Fruit fly (Drosophila melanogaster): ENCODE data around the gene zuc.

Gene zuc

DNA sequence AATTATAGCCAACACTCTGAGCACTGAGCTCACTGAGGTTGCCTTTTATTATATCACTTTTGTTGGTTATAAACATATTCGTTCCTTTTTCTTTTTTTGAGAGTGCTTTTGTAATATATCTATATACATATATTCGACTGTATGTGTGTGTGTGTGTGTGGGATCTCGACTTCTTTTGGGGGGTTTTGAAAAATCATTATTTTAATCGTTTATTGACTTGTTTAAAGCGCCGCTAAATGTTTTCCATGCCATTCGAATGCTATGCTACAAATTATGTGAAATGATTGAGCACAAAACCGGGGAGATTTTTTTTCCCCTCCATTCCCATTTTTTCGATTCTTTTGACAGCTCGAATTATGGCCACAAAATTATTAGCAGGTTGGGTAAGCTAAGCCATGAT is 20.3 kb downstream of the zuc start:
- TF ChIP-seq CTCF (optimal IDR thresholded peaks at IDR 0.05): no peak
- no peak for TF ChIP-seq CG8478 (optimal IDR thresholded peaks at IDR 0.05)

DNA sequence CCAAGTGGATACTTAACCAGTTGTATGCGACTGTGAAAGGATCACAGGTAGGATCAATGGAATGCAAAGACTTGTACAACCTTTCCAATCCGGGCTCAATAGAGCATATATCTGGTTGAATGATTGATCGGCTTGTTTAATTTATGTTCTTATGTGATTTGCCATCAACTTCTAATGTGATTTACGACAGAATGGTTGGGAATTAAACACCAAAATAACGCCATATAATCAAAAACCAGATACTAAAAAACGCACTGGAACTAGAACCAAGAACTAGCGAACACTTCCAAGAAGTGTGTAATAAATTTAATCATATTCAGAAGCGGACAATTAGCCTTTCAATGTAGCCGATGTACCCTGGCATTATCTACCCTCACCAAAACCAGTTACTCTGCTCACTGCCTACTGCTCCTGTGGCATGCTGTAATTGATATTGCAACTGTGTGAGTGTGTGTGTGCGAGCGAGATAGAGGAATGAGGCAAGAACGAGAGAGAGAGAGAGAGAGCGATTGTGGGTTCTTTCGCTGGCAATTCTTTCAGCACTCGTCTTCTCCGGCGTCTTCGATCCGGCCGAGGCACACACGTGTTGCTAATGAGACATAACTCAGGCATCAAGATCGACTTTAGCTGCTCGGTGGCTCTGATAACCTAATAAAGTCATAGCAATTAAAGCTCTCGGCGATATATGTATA is 21.0 kb downstream of the zuc start:
- no peak for TF ChIP-seq CTCF (optimal IDR thresholded peaks at IDR 0.05)
- TF ChIP-seq CG8478 (optimal IDR thresholded peaks at IDR 0.05): no peak

DNA sequence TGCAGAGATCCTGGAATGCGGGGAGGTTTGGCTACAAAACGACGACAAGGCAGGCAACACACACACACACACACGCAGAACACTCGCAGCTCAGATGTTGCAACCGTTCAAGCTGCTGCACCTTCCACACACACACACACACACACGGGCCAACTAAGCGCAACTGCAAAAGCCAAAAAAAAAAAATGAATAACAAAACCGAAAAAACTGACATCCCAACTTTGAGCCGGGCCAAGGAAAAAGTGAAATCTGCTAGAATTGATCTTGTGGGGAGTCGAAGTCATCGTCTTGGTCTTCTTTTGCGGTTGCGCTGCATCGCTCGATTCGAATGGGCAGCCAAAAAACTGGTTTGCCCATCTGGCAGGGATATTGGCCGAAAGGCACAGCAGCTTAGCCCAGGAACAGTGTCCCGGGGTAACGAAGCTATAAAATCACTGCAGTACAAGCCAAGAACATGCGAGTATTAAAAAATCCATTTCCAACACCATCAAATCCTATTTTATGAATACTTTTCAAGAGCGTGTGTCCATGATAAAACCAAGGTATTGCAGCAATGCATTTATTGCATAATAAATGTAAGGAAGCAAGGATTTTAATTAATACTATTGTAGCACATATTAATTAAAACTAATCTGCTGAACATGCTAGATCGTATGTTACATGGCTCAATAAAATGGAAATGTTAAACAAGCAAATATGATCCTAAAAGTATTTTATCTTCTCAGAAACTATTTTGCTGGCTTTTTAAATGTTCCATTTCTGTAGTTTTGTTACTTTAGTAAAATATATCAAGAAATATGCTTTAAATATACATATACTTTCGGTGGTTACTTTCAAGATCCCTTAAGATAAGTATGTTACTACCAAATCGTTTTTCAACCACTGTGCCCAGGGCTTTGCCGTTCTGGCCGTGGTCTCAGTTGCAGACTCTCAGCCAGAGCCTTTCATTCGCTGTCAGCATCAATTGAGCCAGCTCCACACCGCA is 23.8 kb downstream of the zuc start:
- TF ChIP-seq CTCF (optimal IDR thresholded peaks at IDR 0.05) (no peak), CG8478 (optimal IDR thresholded peaks at IDR 0.05) (no peak)

DNA sequence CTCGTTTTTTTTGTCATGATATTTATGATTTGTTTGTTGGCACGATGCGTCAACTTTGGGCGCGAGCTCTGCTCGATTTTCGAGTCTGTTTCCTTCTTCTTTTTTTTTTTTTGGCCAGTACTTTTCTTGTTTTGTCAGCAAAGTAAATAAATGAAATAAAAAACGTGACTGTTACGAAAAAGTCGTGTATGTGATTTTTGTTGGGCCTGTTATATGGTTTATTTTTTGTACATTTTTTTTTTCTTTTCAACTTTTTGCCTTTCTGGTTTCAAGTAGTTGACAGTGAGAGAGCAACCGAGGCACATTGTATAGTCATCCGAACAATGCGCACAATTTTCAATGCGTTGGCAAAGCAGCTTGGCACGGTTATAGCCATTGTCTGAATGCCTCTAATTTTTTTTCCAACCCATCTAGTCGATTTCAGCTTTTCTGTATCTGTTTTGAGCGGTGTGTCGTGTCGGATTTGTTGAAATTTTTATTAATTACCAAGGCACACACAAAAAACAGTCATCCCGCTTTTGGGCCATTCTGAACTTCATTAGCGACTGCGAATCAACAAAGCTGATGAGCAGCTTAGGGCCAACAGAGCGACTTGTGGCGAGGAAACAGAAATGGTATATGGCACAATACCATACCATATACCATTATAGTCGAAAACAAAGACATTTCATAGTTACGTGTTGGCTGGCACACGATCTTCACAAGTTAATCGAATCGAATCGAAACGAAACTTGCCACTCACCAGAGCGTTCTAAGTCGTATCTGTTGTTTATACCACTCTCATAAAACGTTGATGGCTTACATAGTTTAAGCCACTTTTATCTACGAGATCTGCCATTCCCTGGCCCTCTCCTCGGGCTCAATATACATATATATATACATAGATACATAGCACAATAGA is 26.0 kb downstream of the zuc start:
- TF ChIP-seq CTCF (optimal IDR thresholded peaks at IDR 0.05) (no peak), CG8478 (optimal IDR thresholded peaks at IDR 0.05) (no peak)

DNA sequence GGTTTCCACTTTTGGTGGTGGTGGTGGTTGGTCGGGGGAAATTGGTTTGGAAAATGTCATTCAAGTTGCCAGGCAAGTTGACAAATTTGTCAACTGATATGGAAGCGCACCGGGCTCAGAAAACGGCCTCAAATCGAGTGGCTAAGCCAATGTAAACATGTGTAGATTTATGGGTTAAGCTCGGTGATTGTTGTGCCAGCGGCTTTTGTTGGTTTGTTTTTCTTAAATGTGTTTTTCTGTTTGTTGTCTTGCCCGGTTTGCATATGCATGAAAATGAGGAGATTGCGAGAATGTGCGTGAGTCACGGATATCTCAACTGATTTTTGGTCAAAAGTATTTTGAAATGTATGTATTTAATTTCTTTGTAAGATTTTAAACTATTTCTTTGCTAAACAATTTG is 28.8 kb downstream of the zuc start:
- TF ChIP-seq CTCF (optimal IDR thresholded peaks at IDR 0.05) (no peak), CG8478 (optimal IDR thresholded peaks at IDR 0.05) (no peak)

DNA sequence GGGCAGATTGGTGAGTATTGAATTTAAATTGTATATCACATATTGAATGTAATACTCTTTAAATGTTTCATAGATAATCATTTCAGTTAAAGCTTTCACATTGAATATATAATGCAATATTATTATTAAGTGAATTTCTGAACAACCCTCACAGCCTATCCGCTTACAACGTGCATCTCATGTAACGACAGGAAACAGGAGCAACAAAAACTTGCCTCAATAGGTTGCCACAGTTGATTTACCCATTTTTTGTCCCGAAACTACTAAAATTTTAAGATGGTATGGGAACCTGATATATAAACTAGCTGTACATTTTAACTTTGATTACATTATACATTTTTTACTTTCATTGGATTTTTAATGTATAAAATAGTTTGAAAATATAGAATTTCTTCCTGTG is 31.0 kb downstream of the zuc start:
- TF ChIP-seq CTCF (optimal IDR thresholded peaks at IDR 0.05): no peak
- no peak for TF ChIP-seq CG8478 (optimal IDR thresholded peaks at IDR 0.05)

DNA sequence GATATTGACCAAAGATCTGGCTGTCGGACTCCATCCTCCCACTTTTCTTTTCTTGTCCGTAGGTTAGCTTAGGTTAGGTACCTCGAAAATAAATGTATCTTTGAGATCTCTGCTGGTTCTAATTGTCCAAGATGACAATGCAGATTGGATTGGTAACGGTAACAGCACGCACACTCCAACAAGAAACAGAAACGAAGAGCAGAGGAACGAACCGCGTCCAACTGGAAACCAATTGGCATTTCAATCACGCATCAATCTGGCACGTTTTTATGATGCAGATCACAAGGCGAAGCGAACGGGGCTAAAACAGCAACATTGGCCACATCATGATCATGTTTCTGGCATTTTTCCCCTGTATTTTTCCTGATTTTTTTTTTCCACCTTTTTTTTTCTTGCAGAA is 33.8 kb downstream of the zuc start:
- TF ChIP-seq CTCF (optimal IDR thresholded peaks at IDR 0.05) (no peak), CG8478 (optimal IDR thresholded peaks at IDR 0.05) (no peak)

DNA sequence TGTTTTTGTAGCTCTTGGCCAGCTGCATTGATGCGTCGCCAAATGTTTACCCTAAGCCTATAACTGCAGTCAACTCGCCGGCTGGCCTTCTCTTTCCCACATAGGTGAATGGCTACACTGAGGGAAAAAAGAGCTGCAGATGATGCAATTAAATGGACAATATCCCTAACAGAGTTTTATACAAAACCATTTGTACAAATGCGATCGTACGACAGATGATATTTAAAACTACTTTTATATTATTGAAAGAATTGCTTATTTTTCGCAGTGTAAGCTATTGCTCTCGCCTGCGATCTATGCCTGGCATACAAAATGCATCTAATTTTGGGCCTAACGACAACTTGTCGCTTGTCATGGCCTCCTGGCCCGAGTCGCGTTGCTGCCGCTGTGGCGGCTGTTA is 39.8 kb downstream of the zuc start:
- TF ChIP-seq CG8478 (optimal IDR thresholded peaks at IDR 0.05) (no peak), CTCF (optimal IDR thresholded peaks at IDR 0.05) (no peak)

DNA sequence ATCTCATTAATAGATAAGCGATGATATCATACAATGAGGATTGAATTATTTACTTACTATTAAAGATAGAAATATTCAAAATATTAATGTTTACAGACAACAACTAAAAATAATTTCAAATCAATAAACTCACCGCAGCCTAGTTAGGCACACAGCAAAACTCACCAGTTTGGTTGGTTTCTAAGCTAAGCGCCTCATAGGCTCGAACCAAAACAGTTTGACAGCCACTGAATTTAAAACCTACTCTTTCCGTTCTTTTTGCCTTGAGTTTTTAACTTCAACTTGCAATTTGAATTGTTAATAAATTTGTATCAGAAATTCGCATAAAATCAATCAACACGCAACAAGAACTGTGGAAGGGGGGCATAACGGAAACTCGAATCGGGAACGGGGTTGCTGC is 41.2 kb downstream of the zuc start:
- TF ChIP-seq CTCF (optimal IDR thresholded peaks at IDR 0.05) (peak; percentile 25 to 57), CG8478 (optimal IDR thresholded peaks at IDR 0.05) (no peak)

DNA sequence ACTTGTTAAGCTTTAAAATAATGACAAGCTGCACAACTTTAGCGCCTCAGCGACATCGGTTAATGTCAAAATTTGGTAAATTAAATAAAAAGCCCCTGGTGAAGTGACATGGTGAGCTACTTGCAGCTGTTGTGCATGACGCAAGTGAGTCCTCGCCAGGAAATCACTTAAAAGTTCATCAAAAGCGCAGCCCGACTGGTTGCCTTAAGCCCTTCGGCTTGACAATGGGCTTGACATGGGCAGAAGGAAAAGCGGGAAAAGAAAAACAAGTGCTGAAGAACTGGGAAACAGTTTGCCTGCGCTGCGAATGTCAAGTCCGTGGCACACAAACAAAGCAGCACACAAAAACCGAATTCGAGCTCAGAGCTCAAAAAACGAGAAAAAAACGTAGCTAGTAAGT is 42.0 kb downstream of the zuc start, which contains the start of gene CG16964:
Gene CG16964, plus strand, starts transcription at position 301 of the 400 bp plus-strand sequence.
- no peak for TF ChIP-seq CG8478 (optimal IDR thresholded peaks at IDR 0.05)
- TF ChIP-seq CTCF (optimal IDR thresholded peaks at IDR 0.05): no peak

DNA sequence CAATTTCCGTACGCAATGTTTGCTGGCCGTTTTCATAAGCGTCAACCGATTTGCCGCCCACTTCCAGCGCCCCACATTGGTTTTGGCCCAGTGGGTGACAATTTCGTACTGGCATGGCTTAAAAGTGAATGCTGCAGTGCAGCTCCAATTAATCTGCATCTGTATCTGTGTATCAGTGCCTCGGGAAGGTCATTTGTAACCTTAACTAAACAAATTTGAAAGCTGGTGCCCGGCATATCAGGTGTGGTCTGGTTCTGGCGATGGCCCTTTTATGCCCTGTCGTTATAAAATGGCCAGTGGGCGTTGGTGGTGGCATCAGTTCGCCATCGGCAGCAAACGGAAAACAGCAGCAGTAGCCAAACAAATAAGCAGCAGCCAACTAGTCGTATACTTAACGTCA is 45.9 kb downstream of the zuc start, which contains the start of gene Crys:
Gene Crys, plus strand, starts transcription at position 301 of the 400 bp plus-strand sequence.
- no peak for TF ChIP-seq CG8478 (optimal IDR thresholded peaks at IDR 0.05)
- TF ChIP-seq CTCF (optimal IDR thresholded peaks at IDR 0.05): no peak

DNA sequence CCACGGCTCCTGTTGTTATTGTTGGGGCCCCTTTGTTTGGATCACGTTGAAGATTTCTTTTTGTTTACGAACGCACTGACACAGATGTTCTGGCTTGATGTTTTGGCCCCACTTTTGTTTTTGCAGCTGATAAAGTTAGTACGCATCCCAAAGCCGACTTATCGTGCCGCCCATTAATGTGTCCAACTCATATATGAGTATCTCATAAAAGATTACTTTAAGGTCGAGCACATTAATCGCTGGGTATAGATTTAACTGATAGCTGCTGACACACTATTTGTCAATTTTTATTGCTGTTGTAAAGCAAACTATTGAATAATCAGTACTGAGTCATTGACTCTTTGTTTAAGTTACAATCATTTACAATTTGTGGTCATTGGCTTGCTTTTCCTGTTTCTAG is 46.9 kb downstream of the zuc start:
- TF ChIP-seq CG8478 (optimal IDR thresholded peaks at IDR 0.05) (no peak), CTCF (optimal IDR thresholded peaks at IDR 0.05) (no peak)

DNA sequence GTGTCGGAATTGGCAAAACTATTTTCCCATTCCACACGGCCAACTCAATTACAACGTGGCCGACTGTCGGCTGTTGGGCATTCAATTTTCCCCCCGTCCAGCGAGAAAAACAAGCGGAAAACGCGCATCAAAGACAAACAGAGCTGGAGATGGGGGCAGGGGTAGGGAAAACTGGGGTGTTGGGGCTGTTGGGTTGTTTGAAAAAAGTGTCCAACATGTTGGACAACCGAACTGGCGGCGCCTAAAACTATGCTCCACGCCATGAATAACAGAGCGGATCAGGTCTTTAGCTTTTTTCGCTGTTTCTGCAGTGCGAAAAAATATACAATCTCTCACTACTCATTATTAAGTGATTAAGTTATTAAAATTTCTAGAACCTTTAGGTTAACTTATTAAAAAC is 47.4 kb downstream of the zuc start:
- no peak for TF ChIP-seq CTCF (optimal IDR thresholded peaks at IDR 0.05)
- no peak for TF ChIP-seq CG8478 (optimal IDR thresholded peaks at IDR 0.05)

DNA sequence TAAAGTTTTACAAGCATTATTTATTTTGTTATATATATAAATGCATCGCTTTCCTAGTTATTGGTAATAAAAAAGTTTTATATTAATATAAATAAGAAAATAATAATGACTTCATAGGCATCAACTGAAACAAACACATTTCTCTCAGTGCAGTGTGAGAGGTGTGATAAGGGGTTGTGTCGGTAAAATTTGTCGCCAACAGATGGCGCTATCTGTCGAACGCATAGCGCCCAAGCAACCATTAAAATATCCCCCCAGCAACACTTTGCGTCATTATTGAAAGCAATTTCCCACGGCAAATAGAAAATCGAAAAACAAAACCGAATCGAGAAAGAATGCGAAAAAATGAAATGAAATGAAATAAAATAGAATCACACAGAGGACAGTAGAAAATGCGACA is 49.1 kb downstream of the zuc start:
- TF ChIP-seq CG8478 (optimal IDR thresholded peaks at IDR 0.05) (no peak), CTCF (optimal IDR thresholded peaks at IDR 0.05) (peak; percentile 50 to 66)

Data from S2 (cell line).